Worm (Caenorhabditis elegans): ENCODE results near the gene acbp-4.
A peak's percentile ranks its signal among the peaks of the same experiment; 100 is the strongest.

- TF ChIP-seq ceh-16 (tag; optimal IDR thresholded peaks at IDR 0.05) = peak; percentile 42
- peak; percentile 87 for TF ChIP-seq unc-55 (GFP tag; optimal IDR thresholded peaks at IDR 0.05)
- peak; percentile 58 for TF ChIP-seq ama-1 (optimal IDR thresholded peaks at IDR 0.05)
- no peak for TF ChIP-seq elt-3 (tag; optimal IDR thresholded peaks at IDR 0.05)
- TF ChIP-seq alr-1 (tag; optimal IDR thresholded peaks at IDR 0.05) = no peak
- TF ChIP-seq unc-39 (tag; optimal IDR thresholded peaks at IDR 0.05) = no peak
- no peak for TF ChIP-seq zag-1 (tag; optimal IDR thresholded peaks at IDR 0.05)
- TF ChIP-seq F13H6.1 (tag; optimal IDR thresholded peaks at IDR 0.05) = peak; percentile 23
- TF ChIP-seq dmd-4 (tag; optimal IDR thresholded peaks at IDR 0.05) = no peak
- peak; percentile 54 for TF ChIP-seq snpc-4 (tag; optimal IDR thresholded peaks at IDR 0.05)
- no peak for TF ChIP-seq R02D3.7 (tag; optimal IDR thresholded peaks at IDR 0.05)
These were observed 27.3 kb upstream of the acbp-4 start, which contains the start of gene gsp-2 for ce11 chrIII:7336214-7336613.

Data from whole organism, L2 larva.